Worm (Caenorhabditis elegans) whole organism, L4 larva: ENCODE measurements around the gene C32D5.8.

Source experiments
- D1046.2 ChIP-seq: fragments of 200-800 bp; sonication (Bioruptor generic); IDR thresholded peaks from 2 replicates; pipeline ENCODE4 v1.3.6; 2022; ENCODE audit warnings: missing genetic modification characterization, missing compliant biosample characterization
- F10B5.3 ChIP-seq: sonication (generic microtip); optimal IDR thresholded peaks from 2 replicates; lab custom pipeline; 2016; ENCODE audit warnings: mild to moderate bottlenecking, missing genetic modification characterization, missing compliant biosample characterization
- F26F4.8 ChIP-seq: fragments of 200-800 bp; sonication (Bioruptor generic); conservative IDR thresholded peaks from 2 replicates; pipeline ENCODE4 v1.3.6; 2022; ENCODE audit warnings: missing genetic modification characterization, missing compliant biosample characterization
- F37D6.2 ChIP-seq: sonication (generic microtip); optimal IDR thresholded peaks from 2 replicates; lab custom pipeline; 2016; ENCODE audit warnings: mild to moderate bottlenecking, missing genetic modification characterization, missing compliant biosample characterization
- F49E8.2 ChIP-seq: sonication (generic microtip); optimal IDR thresholded peaks from 2 replicates; lab custom pipeline; 2016; ENCODE audit warnings: missing compliant biosample characterization, mild to moderate bottlenecking, missing genetic modification characterization, borderline replicate concordance
- T20F7.1 ChIP-seq: fragments of 200-800 bp; sonication (Bioruptor generic); optimal IDR thresholded peaks from 2 replicates; lab custom pipeline; 2018; ENCODE audit warnings: mild to moderate bottlenecking, missing genetic modification characterization, missing compliant biosample characterization
- Y48G9A.11 ChIP-seq: fragments of 200-800 bp; sonication (Bioruptor generic); IDR thresholded peaks from 2 replicates; pipeline ENCODE4 v1.3.6; 2022; ENCODE audit warnings: missing genetic modification reagents, missing genetic modification characterization, missing compliant biosample characterization
- Y75B8A.6 ChIP-seq: fragments of 200-800 bp; sonication (Bioruptor generic); IDR thresholded peaks from 2 replicates; pipeline ENCODE4 v1.3.6; 2022; ENCODE audit warnings: missing genetic modification reagents, missing genetic modification characterization, missing compliant biosample characterization
- aha-1 ChIP-seq: fragments of 150-350 bp; peaks from one replicate; lab custom pipeline; 2014; ENCODE audit warnings: missing biosample characterization, missing genetic modification characterization
- ama-1 ChIP-seq: fragments of 150-350 bp; optimal IDR thresholded peaks from 2 replicates; lab custom pipeline; 2014; ENCODE audit warnings: inconsistent platforms, mixed read lengths
- ceh-28 ChIP-seq: fragments of 150-350 bp; optimal IDR thresholded peaks from 2 replicates; lab custom pipeline; 2014; ENCODE audit warnings: missing biosample characterization, missing genetic modification reagents, missing genetic modification characterization
- ceh-32 ChIP-seq: sonication (generic microtip); optimal IDR thresholded peaks from 2 replicates; lab custom pipeline; 2016; ENCODE audit warnings: mild to moderate bottlenecking, missing genetic modification characterization, missing compliant biosample characterization; ENCODE audit not compliant: poor library complexity
- ceh-62 ChIP-seq: sonication (generic microtip); optimal IDR thresholded peaks from 2 replicates; lab custom pipeline; 2017; ENCODE audit warnings: missing biosample characterization, missing genetic modification characterization
- ces-1 ChIP-seq: fragments of 150-350 bp; sonication (generic microtip); optimal IDR thresholded peaks from 4 replicates; lab custom pipeline; 2014; ENCODE audit warnings: missing biosample characterization, missing genetic modification reagents, missing genetic modification characterization
- cey-2 ChIP-seq: sonication (generic microtip); optimal IDR thresholded peaks from 3 replicates; lab custom pipeline; 2017; ENCODE audit warnings: missing genetic modification characterization, mild to moderate bottlenecking, missing compliant biosample characterization, antibody characterized with exemption, borderline replicate concordance; ENCODE audit not compliant: insufficient read depth
- daf-16 ChIP-seq, 3 experiments: sonication (generic microtip); optimal IDR thresholded peaks; 2 replicates each; lab custom pipeline; 2016 to 2017; ENCODE audit warnings: missing genetic modification characterization in 3 of 3, missing genetic modification reagents in 3 of 3, mild to moderate bottlenecking in 2 of 3, missing compliant biosample characterization in 2 of 3, missing biosample characterization in 1 of 3, moderate library complexity in 1 of 3
- dmd-9 ChIP-seq: fragments of 200-800 bp; sonication (Bioruptor generic); IDR thresholded peaks from 2 replicates; pipeline ENCODE4 v1.3.6; 2022; ENCODE audit warnings: missing genetic modification reagents, missing genetic modification characterization, missing compliant biosample characterization
- fkh-10 ChIP-seq: fragments of 150-350 bp; optimal IDR thresholded peaks from 2 replicates; lab custom pipeline; 2014; ENCODE audit warnings: missing biosample characterization, missing genetic modification reagents, missing genetic modification characterization
- gei-8 ChIP-seq: fragments of 200-800 bp; sonication (Bioruptor generic); optimal IDR thresholded peaks from 2 replicates; lab custom pipeline; 2018; ENCODE audit warnings: mild to moderate bottlenecking, missing genetic modification characterization, missing compliant biosample characterization
- hlh-11 ChIP-seq: fragments of 200-800 bp; sonication (Bioruptor generic); optimal IDR thresholded peaks from 2 replicates; lab custom pipeline; 2018; ENCODE audit warnings: mild to moderate bottlenecking, missing genetic modification characterization, missing compliant biosample characterization
- hlh-30 ChIP-seq: sonication (generic microtip); optimal IDR thresholded peaks from 2 replicates; lab custom pipeline; 2017; ENCODE audit warnings: antibody characterized with exemption, mild to moderate bottlenecking, missing genetic modification characterization, missing compliant biosample characterization; ENCODE audit not compliant: insufficient read depth
- lim-7 ChIP-seq: fragments of 200-800 bp; sonication (Bioruptor generic); IDR thresholded peaks from 2 replicates; pipeline ENCODE4 v1.3.6; 2022; ENCODE audit warnings: missing genetic modification characterization, missing compliant biosample characterization
- lin-13 ChIP-seq: fragments of 150-350 bp; optimal IDR thresholded peaks from 2 replicates; lab custom pipeline; 2014; ENCODE audit warnings: missing biosample characterization, missing genetic modification reagents, missing genetic modification characterization
- lin-38 ChIP-seq: fragments of 200-800 bp; sonication (Bioruptor generic); IDR thresholded peaks from 2 replicates; pipeline ENCODE4 v1.3.6; 2022; ENCODE audit warnings: missing genetic modification reagents, missing genetic modification characterization, missing compliant biosample characterization
- lir-3 ChIP-seq: sonication (generic microtip); optimal IDR thresholded peaks from 2 replicates; lab custom pipeline; 2016; ENCODE audit warnings: mild to moderate bottlenecking, missing genetic modification characterization, missing compliant biosample characterization
- lsy-2 ChIP-seq, 2 experiments: fragments of 150-350 bp in 1 of 2; sonication (generic microtip) in 1 of 2; optimal IDR thresholded peaks; 2 replicates each; lab custom pipeline; 2014 to 2017; ENCODE audit warnings: missing biosample characterization in 2 of 2, missing genetic modification characterization in 2 of 2
- mes-2 ChIP-seq: sonication (generic microtip); optimal IDR thresholded peaks from 2 replicates; lab custom pipeline; 2016; ENCODE audit warnings: missing genotype, mild to moderate bottlenecking, missing genetic modification characterization, missing compliant biosample characterization; ENCODE audit not compliant: poor library complexity, severe bottlenecking
- mxl-2 ChIP-seq: fragments of 200-800 bp; sonication (Bioruptor generic); conservative IDR thresholded peaks from 2 replicates; pipeline ENCODE4 v1.3.6; 2022; ENCODE audit warnings: missing genetic modification reagents, missing genetic modification characterization, missing compliant biosample characterization
- nhr-25 ChIP-seq: sonication (generic microtip); optimal IDR thresholded peaks from 2 replicates; lab custom pipeline; 2017; ENCODE audit warnings: missing genetic modification characterization, mild to moderate bottlenecking, missing compliant biosample characterization, antibody characterized with exemption, moderate library complexity, borderline replicate concordance; ENCODE audit not compliant: insufficient read depth
- nhr-28 ChIP-seq: fragments of 150-350 bp; optimal IDR thresholded peaks from 2 replicates; lab custom pipeline; 2014; ENCODE audit warnings: missing biosample characterization, missing genetic modification characterization
- nhr-41 ChIP-seq: fragments of 200-800 bp; sonication (Bioruptor generic); IDR thresholded peaks from 2 replicates; pipeline ENCODE4 v1.3.6; 2022; ENCODE audit warnings: missing genetic modification reagents, missing genetic modification characterization, missing compliant biosample characterization
- nhr-48 ChIP-seq: sonication (generic microtip); optimal IDR thresholded peaks from 2 replicates; lab custom pipeline; 2016; ENCODE audit warnings: mild to moderate bottlenecking, missing genetic modification characterization, missing compliant biosample characterization
- nhr-77 ChIP-seq: fragments of 150-350 bp; optimal IDR thresholded peaks from 2 replicates; lab custom pipeline; 2014; ENCODE audit warnings: missing biosample characterization, missing genetic modification characterization
- php-3 ChIP-seq: fragments of 200-800 bp; sonication (Bioruptor generic); IDR thresholded peaks from 2 replicates; pipeline ENCODE4 v1.3.6; 2022; ENCODE audit warnings: missing genetic modification reagents, missing genetic modification characterization, missing compliant biosample characterization
- set-16 ChIP-seq: fragments of 200-800 bp; sonication (Bioruptor generic); IDR thresholded peaks from 2 replicates; pipeline ENCODE4 v1.3.6; 2022; ENCODE audit warnings: missing genetic modification reagents, missing genetic modification characterization, missing compliant biosample characterization
- tag-97 ChIP-seq: fragments of 200-800 bp; sonication (Bioruptor generic); IDR thresholded peaks from 2 replicates; pipeline ENCODE4 v1.3.6; 2022; ENCODE audit warnings: missing genetic modification characterization, missing compliant biosample characterization
- unc-130 ChIP-seq: sonication (generic microtip); optimal IDR thresholded peaks from 2 replicates; lab custom pipeline; 2016; ENCODE audit warnings: missing genetic modification reagents, missing genetic modification characterization, missing compliant biosample characterization
- unc-39 ChIP-seq: sonication (generic microtip); optimal IDR thresholded peaks from 2 replicates; lab custom pipeline; 2017; ENCODE audit warnings: missing biosample characterization, missing genetic modification characterization
- vab-7 ChIP-seq: fragments of 200-800 bp; sonication (Bioruptor generic); IDR thresholded peaks from 2 replicates; pipeline ENCODE4 v1.3.6; 2022; ENCODE audit warnings: missing genetic modification reagents, missing genetic modification characterization, missing compliant biosample characterization
- zfp-3 ChIP-seq: fragments of 200-800 bp; sonication (Bioruptor generic); conservative IDR thresholded peaks from 2 replicates; pipeline ENCODE4 v1.3.6; 2022; ENCODE audit warnings: missing genetic modification reagents, missing genetic modification characterization, missing compliant biosample characterization
- zip-11 ChIP-seq: fragments of 200-800 bp; sonication (Bioruptor generic); IDR thresholded peaks from 2 replicates; pipeline ENCODE4 v1.3.6; 2022; ENCODE audit warnings: missing genetic modification characterization, missing compliant biosample characterization
- ztf-7 ChIP-seq: fragments of 150-350 bp; optimal IDR thresholded peaks from 2 replicates; lab custom pipeline; 2014; ENCODE audit warnings: missing biosample characterization, missing genetic modification characterization

Gene C32D5.8

ce11 chrII:6334745-6335260, 11.0 kb downstream of the C32D5.8 start (continued):
- TF ChIP-seq unc-130 (no peak), unc-39 (no peak), lir-3 (tag; lab: Kevin White, UChicago) (no peak)

DNA sequence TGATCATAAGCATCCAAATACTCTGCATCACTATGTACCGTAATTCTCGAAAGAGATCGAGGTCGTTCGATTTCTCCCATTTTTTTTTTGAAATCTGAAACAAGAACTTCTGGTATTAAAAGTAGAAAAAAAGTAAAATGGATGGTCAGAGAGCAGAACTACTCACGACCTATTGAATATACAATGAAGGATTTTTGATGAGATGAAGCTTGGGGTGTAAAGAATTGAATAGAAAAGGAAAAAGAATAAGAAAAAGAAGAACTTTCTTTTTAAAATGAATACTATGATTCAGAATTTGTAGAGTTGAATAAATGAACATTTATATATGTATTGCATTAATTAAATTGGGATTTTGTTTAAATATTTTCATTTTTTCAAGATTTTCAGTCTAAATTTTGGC, 11.9 kb downstream of the C32D5.8 start, which contains the start of gene ttc-39B:
ttc-39B (minus strand) TSS at position 101 of the 400 bp plus-strand sequence.
- TF ChIP-seq dmd-9 (no peak), set-16 (GFP tag; lab: Robert Waterston, UW) (no peak), tag-97 (GFP tag; lab: Robert Waterston, UW) (no peak), fkh-10 (GFP tag; lab: Kevin White, UChicago) (no peak), T20F7.1 (GFP tag; lab: Kevin White, UChicago) (no peak), gei-8 (GFP tag; lab: Kevin White, UChicago) (no peak), nhr-25 (tag; lab: Kevin White, UChicago) (no peak), ceh-28 (tag; lab: Kevin White, UChicago) (no peak), nhr-41 (GFP tag; lab: Robert Waterston, UW) (no peak), lsy-2 (tag; optimal IDR thresholded peaks at IDR 0.05; lab: Kevin White, UChicago) (no peak), mes-2 (tag; lab: Kevin White, UChicago) (no peak), nhr-48 (tag; lab: Kevin White, UChicago) (no peak), lin-38 (GFP tag; lab: Robert Waterston, UW) (no peak), ama-1 (lab: Kevin White, UChicago) (no peak)

DNA sequence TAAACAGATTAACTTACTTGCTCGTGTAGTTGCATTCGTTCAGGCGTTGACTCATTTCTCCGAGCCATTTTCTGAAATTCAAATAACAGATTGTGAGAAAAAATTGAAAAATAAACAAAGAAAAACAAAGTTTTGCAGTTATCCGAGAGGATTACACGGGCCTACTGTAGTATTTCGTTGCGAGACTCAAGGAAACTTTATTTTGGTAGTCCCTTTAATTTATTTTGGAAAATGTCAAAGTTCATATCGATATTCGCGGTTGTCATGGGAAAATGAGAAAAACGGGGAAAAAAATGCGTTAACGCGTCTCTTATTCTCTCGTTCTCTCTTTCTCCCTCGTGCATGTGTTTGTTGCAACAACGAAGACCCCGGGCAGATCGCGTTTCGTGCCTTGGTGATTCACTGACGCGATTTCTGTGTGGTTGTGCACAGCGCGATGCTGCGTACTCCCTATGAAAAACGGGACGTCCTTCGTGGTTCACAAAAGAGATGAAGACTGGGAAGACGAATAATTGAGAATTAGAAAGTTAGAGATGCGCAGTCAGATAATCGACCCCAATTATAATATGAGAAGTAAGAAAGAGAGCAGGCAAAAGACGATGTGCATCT, 14.4 kb downstream of the C32D5.8 start, which contains the start of gene set-4:
set-4 (minus strand) TSS at position 120 of the 609 bp plus-strand sequence.
- TF ChIP-seq D1046.2 = no peak
- peak; percentile 50 to 86 for TF ChIP-seq daf-16 (GFP tag; optimal IDR thresholded peaks at IDR 0.05; lab: Kevin White, UChicago)
- peak; percentile 75 for TF ChIP-seq daf-16 (tag; optimal IDR thresholded peaks at IDR 0.05; lab: Kevin White, UChicago)
- TF ChIP-seq mxl-2 (GFP tag; lab: Robert Waterston, UW) = no peak
- TF ChIP-seq lin-38 (GFP tag; lab: Robert Waterston, UW) = peak; percentile 90
- TF ChIP-seq F37D6.2 (tag; lab: Kevin White, UChicago) = peak; percentile 90
- TF ChIP-seq ceh-28 (tag; lab: Kevin White, UChicago) = peak; percentile 29
- no peak for TF ChIP-seq zip-11 (GFP tag; lab: Robert Waterston, UW)
- TF ChIP-seq gei-8 (GFP tag; lab: Kevin White, UChicago) = peak; percentile 35
- peak; percentile 89 for TF ChIP-seq mes-2 (tag; lab: Kevin White, UChicago)
- no peak for TF ChIP-seq Y75B8A.6 (GFP tag; lab: Robert Waterston, UW)
- no peak for TF ChIP-seq F49E8.2 (tag; lab: Kevin White, UChicago)
- TF ChIP-seq hlh-11 (tag; lab: Kevin White, UChicago) = peak; percentile 96
- no peak for TF ChIP-seq Y48G9A.11
- TF ChIP-seq ceh-62 (tag; lab: Kevin White, UChicago) = no peak
- TF ChIP-seq ztf-7 = peak; percentile 72
- TF ChIP-seq tag-97 (GFP tag; lab: Robert Waterston, UW) = no peak
- 0 out of 2 replicates have a peak, but pooled peaks have one; percentile 29 for TF ChIP-seq vab-7 (GFP tag; lab: Robert Waterston, UW)
- TF ChIP-seq hlh-30 (tag; lab: Kevin White, UChicago) = peak; percentile 95
- no peak for TF ChIP-seq ces-1 (GFP tag; lab: Kevin White, UChicago)
- no peak for TF ChIP-seq lim-7 (GFP tag; lab: Robert Waterston, UW)
- peak; percentile 86 for TF ChIP-seq nhr-28
- TF ChIP-seq set-16 (GFP tag; lab: Robert Waterston, UW) = peak; percentile 25; the same call in 1 of the 2 replicates
- TF ChIP-seq nhr-25 (tag; lab: Kevin White, UChicago) = peak; percentile 85
- 0 out of 2 replicates have a peak, but pooled peaks have one; percentile 20 for TF ChIP-seq php-3
- TF ChIP-seq F26F4.8 (GFP tag; lab: Robert Waterston, UW) = no peak
- no peak for TF ChIP-seq dmd-9
- TF ChIP-seq nhr-48 (tag; lab: Kevin White, UChicago) = peak; percentile 71
- TF ChIP-seq F10B5.3 (tag; lab: Kevin White, UChicago) = peak; percentile 41
- TF ChIP-seq lin-13 = peak; percentile 87
- TF ChIP-seq ama-1 (lab: Kevin White, UChicago) = peak; percentile 69
- TF ChIP-seq zfp-3 (GFP tag; lab: Robert Waterston, UW) = 0 out of 2 replicates have a peak, but pooled peaks have one; percentile 65
- TF ChIP-seq cey-2 = no peak
- peak; percentile 81 for TF ChIP-seq nhr-77 (tag; lab: Kevin White, UChicago)
- peak; percentile 99 for TF ChIP-seq aha-1
- TF ChIP-seq ceh-32 (tag; lab: Kevin White, UChicago) = no peak
- peak; percentile 85 for TF ChIP-seq T20F7.1 (GFP tag; lab: Kevin White, UChicago)
